Worm (Caenorhabditis elegans) whole organism, late embryonic: ENCODE data around the gene Y50E8A.12.

Experiments
- ama-1 ChIP-seq: fragments of 150-350 bp; optimal IDR thresholded peaks from 2 replicates; lab custom pipeline; 2014
- ceh-30 ChIP-seq: fragments of 150-350 bp; optimal IDR thresholded peaks from 2 replicates; lab custom pipeline; 2014; ENCODE audit warnings: missing biosample characterization, missing genetic modification characterization
- hlh-30 ChIP-seq: sonication (generic microtip); optimal IDR thresholded peaks from 2 replicates; lab custom pipeline; 2017; ENCODE audit warnings: antibody characterized with exemption, missing genetic modification characterization, missing compliant biosample characterization; ENCODE audit not compliant: insufficient read depth
- unc-55 ChIP-seq: sonication (generic microtip); optimal IDR thresholded peaks from 2 replicates; lab custom pipeline; 2017; ENCODE audit warnings: missing biosample characterization, missing genetic modification reagents, missing genetic modification characterization
- unc-86 ChIP-seq: sonication (generic microtip); optimal IDR thresholded peaks from 2 replicates; lab custom pipeline; 2016; ENCODE audit warnings: missing genetic modification characterization, missing compliant biosample characterization

- TF ChIP-seq unc-55 (GFP tag; lab: Kevin White, UChicago) (no peak), ceh-30 (tag; lab: Kevin White, UChicago) (no peak), unc-86 (tag; lab: Kevin White, UChicago) (no peak), hlh-30 (no peak), ama-1 (lab: Kevin White, UChicago) (no peak)
Measured at ce11 chrV:14734187-14734765, 49.7 kb downstream of the Y50E8A.12 start, which contains the start of gene unc-61.
